ENCODE assay signal across 2 worm cellular contexts in the genomic region with DNA sequence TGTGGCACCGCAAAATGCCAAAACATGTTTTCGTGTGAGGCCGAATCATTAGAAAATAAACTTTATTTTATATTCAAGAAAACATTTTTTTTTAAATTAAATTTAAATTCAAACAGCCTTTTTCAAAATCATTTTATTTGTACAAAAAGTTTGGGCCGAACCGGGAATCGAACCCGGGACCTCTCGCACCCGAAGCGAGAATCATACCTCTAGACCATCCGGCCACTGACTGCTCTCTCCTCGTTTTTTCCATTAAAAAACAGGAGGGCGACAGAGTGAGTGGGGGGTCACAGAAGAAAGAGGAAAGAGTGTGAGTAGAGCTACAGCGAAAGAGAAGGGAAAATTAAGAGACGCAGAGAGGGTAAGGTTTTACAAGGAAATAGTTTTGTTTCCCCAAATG.
TF ChIP-seq lines count a peak whose summit lies in the region.

No protein-coding gene starts in this region.

TF ChIP-seq in whole organism, L1 larva, 84 proteins besides CTCF, POLR2A, EP300 and RAD21 (continued from another document):
- TF ChIP-seq ceh-8 (GFP tag; optimal IDR thresholded peaks at IDR 0.05; lab: Kevin White, UChicago) (peak; percentile 62), ceh-90 (tag; optimal IDR thresholded peaks at IDR 0.05; lab: Kevin White, UChicago) (no peak), pag-3 (tag; optimal IDR thresholded peaks at IDR 0.05; lab: Kevin White, UChicago; ENCODE audit: borderline replicate concordance, insufficient read depth) (no peak), tlp-1 (tag; optimal IDR thresholded peaks at IDR 0.05; lab: Kevin White, UChicago) (no peak), unc-130 (tag; optimal IDR thresholded peaks at IDR 0.05; lab: Kevin White, UChicago) (no peak), alr-1 (tag; optimal IDR thresholded peaks at IDR 0.05; lab: Kevin White, UChicago; ENCODE audit: borderline replicate concordance) (no peak), fkh-10 (GFP tag; optimal IDR thresholded peaks at IDR 0.05; lab: Kevin White, UChicago) (peak; percentile 12), snpc-4 (tag; optimal IDR thresholded peaks at IDR 0.05; lab: Kevin White, UChicago) (peak; percentile 60), nhr-47 (tag; optimal IDR thresholded peaks at IDR 0.05; lab: Kevin White, UChicago) (peak; percentile 79), unc-30 (tag; optimal IDR thresholded peaks at IDR 0.05; lab: Kevin White, UChicago) (no peak), nhr-20 (tag; optimal IDR thresholded peaks at IDR 0.05; lab: Kevin White, UChicago) (peak; percentile 66), fkh-8 (tag; optimal IDR thresholded peaks at IDR 0.05; lab: Kevin White, UChicago) (peak; percentile 26), C04F5.9 (tag; optimal IDR thresholded peaks at IDR 0.05; lab: Kevin White, UChicago) (no peak), xbp-1 (tag; optimal IDR thresholded peaks at IDR 0.05; lab: Kevin White, UChicago) (peak; percentile 56), mep-1 (tag; optimal IDR thresholded peaks at IDR 0.05; lab: Kevin White, UChicago) (peak; percentile 75), lin-15B (tag; optimal IDR thresholded peaks at IDR 0.05; lab: Kevin White, UChicago) (no peak), tbx-2 (tag; optimal IDR thresholded peaks at IDR 0.05; lab: Kevin White, UChicago) (peak; percentile 67), sptf-1 (tag; optimal IDR thresholded peaks at IDR 0.05; lab: Kevin White, UChicago) (no peak), mef-2 (tag; optimal IDR thresholded peaks at IDR 0.05; lab: Kevin White, UChicago) (no peak), nhr-71 (tag; optimal IDR thresholded peaks at IDR 0.05; lab: Kevin White, UChicago) (peak; percentile 71), elt-3 (tag; optimal IDR thresholded peaks at IDR 0.05; lab: Kevin White, UChicago) (no peak), vab-15 (tag; optimal IDR thresholded peaks at IDR 0.05; lab: Kevin White, UChicago) (no peak), ceh-82 (tag; optimal IDR thresholded peaks at IDR 0.05; lab: Kevin White, UChicago) (peak; percentile 57 to 70 (median 66)), zip-4 (GFP tag; optimal IDR thresholded peaks at IDR 0.05; lab: Kevin White, UChicago) (no peak), aha-1 (tag; optimal IDR thresholded peaks at IDR 0.05; lab: Kevin White, UChicago) (no peak)

TF ChIP-seq in whole organism, young adult, 124 proteins besides CTCF, POLR2A, EP300 and RAD21 (continued from another document):
- peak; percentile 38 for TF ChIP-seq ccch-3 (GFP tag; optimal IDR thresholded peaks at IDR 0.05; lab: Kevin White, UChicago)
- TF ChIP-seq ztf-28 (GFP tag; IDR thresholded peaks at IDR 0.05; lab: Robert Waterston, UW) = no peak
- TF ChIP-seq hlh-12 (tag; optimal IDR thresholded peaks at IDR 0.05; lab: Kevin White, UChicago) = peak; percentile 66
- peak; percentile 47 for TF ChIP-seq lin-54 (GFP tag; optimal IDR thresholded peaks at IDR 0.05; lab: Kevin White, UChicago)
- no peak for TF ChIP-seq xnd-1 (tag; optimal IDR thresholded peaks at IDR 0.05; lab: Kevin White, UChicago)
- TF ChIP-seq ztf-6 (GFP tag; IDR thresholded peaks at IDR 0.05; lab: Robert Waterston, UW) = no peak
- no peak for TF ChIP-seq F57A8.1 (GFP tag; optimal IDR thresholded peaks at IDR 0.05; lab: Kevin White, UChicago)
- no peak for TF ChIP-seq F49E8.2 (tag; optimal IDR thresholded peaks at IDR 0.05; lab: Kevin White, UChicago; ENCODE audit: insufficient read depth)
- TF ChIP-seq mel-28 (tag; optimal IDR thresholded peaks at IDR 0.05; lab: Kevin White, UChicago; ENCODE audit: borderline replicate concordance) = no peak
- no peak for TF ChIP-seq nhr-80 (tag; optimal IDR thresholded peaks at IDR 0.05; lab: Kevin White, UChicago)
- TF ChIP-seq Y95B8A.8 (GFP tag; IDR thresholded peaks at IDR 0.05; lab: Robert Waterston, UW) = no peak
- no peak for TF ChIP-seq D2030.7 (GFP tag; IDR thresholded peaks at IDR 0.05; lab: Robert Waterston, UW)
